Fruit fly (Drosophila melanogaster) whole organism, embryonic: ENCODE data around the gene Vti1b.

Experiments
- C15 ChIP-seq: fragments of 200-800 bp; sonication (Bioruptor generic); IDR thresholded peaks from 3 replicates; pipeline ENCODE4 v1.3.6; 2022; ENCODE audit warnings: missing biosample characterization, missing genetic modification characterization
- CG10267 ChIP-seq: fragments of 200-800 bp; sonication (Bioruptor generic); optimal IDR thresholded peaks from 2 replicates; lab custom pipeline; 2018; ENCODE audit warnings: missing biosample characterization, mild to moderate bottlenecking, missing genetic modification characterization, moderate library complexity
- CG10462 ChIP-seq: fragments of 200-800 bp; sonication (Bioruptor generic); optimal IDR thresholded peaks from 2 replicates; lab custom pipeline; 2016; ENCODE audit warnings: missing biosample characterization, missing genetic modification characterization
- CG11456 ChIP-seq: fragments of 200-800 bp; sonication (Bioruptor generic); IDR thresholded peaks from 3 replicates; pipeline ENCODE4 v1.3.6; 2022; ENCODE audit warnings: missing biosample characterization, missing genetic modification characterization
- CG11504 ChIP-seq: fragments of 200-800 bp; sonication (Bioruptor generic); optimal IDR thresholded peaks from 3 replicates; lab custom pipeline; 2019; ENCODE audit warnings: missing biosample characterization, mild to moderate bottlenecking, missing genetic modification characterization, moderate library complexity
- CG11696 ChIP-seq: fragments of 200-800 bp; sonication (Bioruptor generic); IDR thresholded peaks from 2 replicates; pipeline ENCODE4 v1.3.6; 2022; ENCODE audit warnings: missing biosample characterization, missing genetic modification characterization
- CG12155 ChIP-seq: fragments of 200-800 bp; sonication (Bioruptor generic); optimal IDR thresholded peaks from 3 replicates; lab custom pipeline; 2016; ENCODE audit warnings: missing biosample characterization, missing genetic modification characterization
- CG15269 ChIP-seq: fragments of 200-800 bp; sonication (Bioruptor generic); optimal IDR thresholded peaks from 2 replicates; lab custom pipeline; 2018; ENCODE audit warnings: missing biosample characterization, mild to moderate bottlenecking, missing genetic modification characterization, moderate library complexity
- CG15514 ChIP-seq: fragments of 200-800 bp; sonication (Bioruptor generic); optimal IDR thresholded peaks from 3 replicates; lab custom pipeline; 2017; ENCODE audit warnings: missing biosample characterization, missing genetic modification characterization, mild to moderate bottlenecking, moderate library complexity, missing genetic modification reagents
- CG17829 ChIP-seq: fragments of 200-800 bp; optimal IDR thresholded peaks from 2 replicates; lab custom pipeline; 2019; ENCODE audit warnings: missing biosample characterization, mild to moderate bottlenecking, missing genetic modification characterization, moderate library complexity
- CG2199 ChIP-seq: fragments of 200-800 bp; sonication (Bioruptor generic); IDR thresholded peaks from 3 replicates; pipeline ENCODE4 v1.3.6; 2022; ENCODE audit warnings: missing biosample characterization, missing genetic modification characterization
- CG4424 ChIP-seq: fragments of 200-800 bp; sonication (Bioruptor generic); optimal IDR thresholded peaks from 3 replicates; lab custom pipeline; 2016; ENCODE audit warnings: missing biosample characterization, missing genetic modification characterization
- CG8478 ChIP-seq: fragments of >200 bp; optimal IDR thresholded peaks from 2 replicates; lab custom pipeline; 2018
- Deaf1 ChIP-seq: fragments of 200-800 bp; optimal IDR thresholded peaks from 3 replicates; lab custom pipeline; 2019; ENCODE audit warnings: missing biosample characterization, mild to moderate bottlenecking, missing genetic modification characterization, moderate library complexity
- Dfd ChIP-seq, 2 experiments: fragments of >200 bp; optimal IDR thresholded peaks; 2 replicates each; lab custom pipeline; 2017; ENCODE audit warnings: missing biosample characterization in 2 of 2, missing genetic modification characterization in 2 of 2
- E2f2 ChIP-seq: fragments of 200-800 bp; sonication (Bioruptor generic); IDR thresholded peaks from 2 replicates; pipeline ENCODE4 v1.3.6; 2022; ENCODE audit warnings: missing biosample characterization, missing genetic modification characterization
- Ets65A ChIP-seq: fragments of 200-800 bp; sonication (Bioruptor generic); peaks from one replicate; lab custom pipeline; 2016; ENCODE audit warnings: missing biosample characterization, missing genetic modification characterization
- GATAe ChIP-seq: fragments of 200-800 bp; sonication (Bioruptor generic); conservative IDR thresholded peaks from 2 replicates; pipeline ENCODE4 v1.3.6; 2022; ENCODE audit warnings: missing biosample characterization, missing genetic modification characterization
- HLHmδ ChIP-seq: fragments of 200-800 bp; sonication (Bioruptor generic); optimal IDR thresholded peaks from 2 replicates; lab custom pipeline; 2018; ENCODE audit warnings: missing biosample characterization, mild to moderate bottlenecking, missing genetic modification characterization, moderate library complexity
- Hey ChIP-seq: fragments of 200-800 bp; sonication (Bioruptor generic); optimal IDR thresholded peaks from 3 replicates; lab custom pipeline; 2018; ENCODE audit warnings: missing biosample characterization, mild to moderate bottlenecking, missing genetic modification characterization
- Hmr ChIP-seq: fragments of 200-800 bp; sonication (Bioruptor generic); optimal IDR thresholded peaks from 3 replicates; lab custom pipeline; 2017; ENCODE audit warnings: mild to moderate bottlenecking, missing biosample characterization, missing genetic modification reagents, missing genetic modification characterization
- Mrtf ChIP-seq: fragments of 200-800 bp; sonication (Bioruptor generic); IDR thresholded peaks from 3 replicates; pipeline ENCODE4 v1.3.6; 2022; ENCODE audit warnings: missing biosample characterization, missing genetic modification characterization
- NK7.1 ChIP-seq: fragments of 200-800 bp; sonication (Bioruptor generic); optimal IDR thresholded peaks from 3 replicates; lab custom pipeline; 2016; ENCODE audit warnings: missing biosample characterization, missing genetic modification characterization
- Poxn ChIP-seq: fragments of 200-800 bp; sonication (Bioruptor generic); IDR thresholded peaks from 2 replicates; pipeline ENCODE4 v1.3.6; 2022; ENCODE audit warnings: missing biosample characterization, missing genetic modification characterization
- Sox102F ChIP-seq: fragments of 200-800 bp; sonication (Bioruptor generic); optimal IDR thresholded peaks from 2 replicates; lab custom pipeline; 2018; ENCODE audit warnings: missing biosample characterization, mild to moderate bottlenecking, missing genetic modification characterization, moderate library complexity
- Sry-β ChIP-seq: fragments of 200-800 bp; sonication (Bioruptor generic); optimal IDR thresholded peaks from 2 replicates; lab custom pipeline; 2018; ENCODE audit warnings: missing biosample characterization, mild to moderate bottlenecking, missing genetic modification characterization, moderate library complexity
- YL-1 ChIP-seq: fragments of 200-800 bp; sonication (Bioruptor generic); optimal IDR thresholded peaks from 3 replicates; lab custom pipeline; 2017; ENCODE audit warnings: missing biosample characterization, mild to moderate bottlenecking, missing genetic modification characterization
- amos ChIP-seq: fragments of 200-800 bp; sonication (Bioruptor generic); IDR thresholded peaks from 2 replicates; pipeline ENCODE4 v1.3.6; 2022; ENCODE audit warnings: missing biosample characterization, missing genetic modification characterization; ENCODE audit not compliant: partially characterized antibody
- bowl ChIP-seq: fragments of 200-800 bp; sonication (Bioruptor generic); IDR thresholded peaks from 2 replicates; pipeline ENCODE4 v1.3.6; 2022; ENCODE audit warnings: missing biosample characterization, missing genetic modification characterization
- caup ChIP-seq: fragments of 200-800 bp; sonication (Bioruptor generic); optimal IDR thresholded peaks from 3 replicates; lab custom pipeline; 2017; ENCODE audit warnings: missing biosample characterization, mild to moderate bottlenecking, missing genetic modification characterization, moderate library complexity; ENCODE audit not compliant: severe bottlenecking
- chinmo ChIP-seq: fragments of 200-800 bp; sonication (Bioruptor generic); IDR thresholded peaks from 4 replicates; pipeline ENCODE4 v1.3.6; 2022; ENCODE audit warnings: missing biosample characterization, missing genetic modification characterization; ENCODE audit not compliant: partially characterized antibody
- crp ChIP-seq, 2 experiments: fragments of 200-800 bp; sonication (Bioruptor generic); optimal IDR thresholded peaks; 2 replicates in 1 of 2; 3 replicates in 1 of 2; lab custom pipeline; 2017; ENCODE audit warnings: missing biosample characterization in 2 of 2, missing genetic modification characterization in 2 of 2, mild to moderate bottlenecking in 1 of 2, moderate library complexity in 1 of 2
- cwo ChIP-seq: fragments of 200-800 bp; sonication (Bioruptor generic); optimal IDR thresholded peaks from 3 replicates; lab custom pipeline; 2017; ENCODE audit warnings: missing biosample characterization, missing genetic modification characterization, mild to moderate bottlenecking, moderate library complexity, missing genetic modification reagents
- exex ChIP-seq: fragments of 200-800 bp; sonication (Bioruptor generic); optimal IDR thresholded peaks from 4 replicates; lab custom pipeline; 2018; ENCODE audit warnings: missing biosample characterization, mild to moderate bottlenecking, missing genetic modification characterization, moderate library complexity
- gfzf ChIP-seq: fragments of 200-800 bp; sonication (Bioruptor generic); optimal IDR thresholded peaks from 2 replicates; lab custom pipeline; 2016; ENCODE audit warnings: missing biosample characterization, mild to moderate bottlenecking, missing genetic modification characterization, moderate library complexity
- gro ChIP-seq: fragments of 200-800 bp; sonication (Bioruptor generic); optimal IDR thresholded peaks from 2 replicates; lab custom pipeline; 2016; ENCODE audit warnings: missing biosample characterization, missing genetic modification characterization
- insv ChIP-seq, 2 experiments: fragments of 200-800 bp; sonication (Bioruptor generic); optimal IDR thresholded peaks; 3 replicates each; lab custom pipeline; 2016 to 2018; ENCODE audit warnings: missing biosample characterization in 2 of 2, missing genetic modification characterization in 2 of 2
- lab ChIP-seq: fragments of 200-800 bp; sonication (Bioruptor generic); optimal IDR thresholded peaks from 3 replicates; lab custom pipeline; 2017; ENCODE audit warnings: missing biosample characterization, missing genetic modification characterization, mild to moderate bottlenecking, moderate library complexity, missing genetic modification reagents
- otp ChIP-seq: fragments of 200-800 bp; sonication (Bioruptor generic); IDR thresholded peaks from 3 replicates; pipeline ENCODE4, ENCODE4 v1.3.6; 2022; ENCODE audit warnings: missing biosample characterization, missing genetic modification characterization
- sens-2 ChIP-seq: fragments of 200-800 bp; sonication (Bioruptor generic); IDR thresholded peaks from 2 replicates; pipeline ENCODE4 v1.3.6; 2022; ENCODE audit warnings: missing biosample characterization, missing genetic modification characterization
- sna ChIP-seq: fragments of 200-800 bp; sonication (Bioruptor generic); IDR thresholded peaks from 2 replicates; pipeline ENCODE4 v1.3.6; 2022; ENCODE audit warnings: missing biosample characterization, missing genetic modification characterization; ENCODE audit not compliant: partially characterized antibody
- sug ChIP-seq: fragments of 200-800 bp; optimal IDR thresholded peaks from 2 replicates; lab custom pipeline; 2019; ENCODE audit warnings: missing biosample characterization, mild to moderate bottlenecking, missing genetic modification characterization, moderate library complexity
- vvl ChIP-seq: fragments of 200-800 bp; sonication (Bioruptor generic); IDR thresholded peaks from 2 replicates; pipeline ENCODE4 v1.3.6; 2022; ENCODE audit warnings: missing biosample characterization, missing genetic modification characterization

The Vti1b gene

DNA sequence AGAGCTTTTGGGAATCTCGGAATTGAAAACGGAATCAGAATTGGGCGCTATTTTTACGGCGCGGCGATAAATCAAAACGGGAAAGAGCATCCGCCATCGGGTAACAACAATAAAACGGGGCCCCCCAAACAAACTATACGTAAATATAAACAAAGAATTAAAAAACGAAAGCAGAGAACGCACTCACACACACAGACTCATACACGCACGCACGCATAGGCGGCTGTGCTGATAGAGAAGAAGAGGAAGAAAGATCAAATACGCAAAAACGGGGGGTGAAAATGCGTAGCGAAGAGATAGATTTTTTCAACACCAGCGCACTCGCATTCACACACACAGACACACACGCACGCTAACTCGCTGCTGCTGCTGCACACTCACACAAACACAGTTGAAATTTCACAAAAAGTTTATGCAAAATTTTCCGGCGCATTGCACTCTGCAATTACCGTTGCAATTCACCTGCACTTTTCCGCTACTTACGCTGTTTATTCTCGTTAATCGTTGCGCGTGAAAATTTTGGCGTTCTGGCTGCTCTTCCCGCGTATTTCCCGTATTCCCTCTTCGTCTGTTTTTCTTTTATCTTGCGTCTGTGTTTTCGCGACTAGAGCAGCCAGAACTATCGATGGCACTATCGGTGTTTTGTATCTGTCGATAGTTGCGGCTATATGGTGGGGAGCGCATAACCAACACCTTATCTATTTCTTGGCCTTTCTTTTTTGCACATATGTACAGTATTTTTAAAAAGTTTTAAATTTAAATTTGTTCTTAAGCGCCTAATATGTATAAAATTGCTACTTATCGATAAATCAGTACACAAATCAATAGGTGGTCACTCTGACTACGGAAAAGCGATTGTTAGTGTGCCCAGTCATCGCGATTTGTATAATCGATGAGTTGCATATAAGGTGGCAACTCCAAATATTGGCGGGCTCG lies 15.8 kb downstream of the Vti1b start, which contains the start of gene CG31122 (continued):
- TF ChIP-seq sens-2 (GFP tag; lab: Robert Waterston, UW), result 0 out of 2 replicates have a peak, but pooled peaks have one; percentile 12

DNA sequence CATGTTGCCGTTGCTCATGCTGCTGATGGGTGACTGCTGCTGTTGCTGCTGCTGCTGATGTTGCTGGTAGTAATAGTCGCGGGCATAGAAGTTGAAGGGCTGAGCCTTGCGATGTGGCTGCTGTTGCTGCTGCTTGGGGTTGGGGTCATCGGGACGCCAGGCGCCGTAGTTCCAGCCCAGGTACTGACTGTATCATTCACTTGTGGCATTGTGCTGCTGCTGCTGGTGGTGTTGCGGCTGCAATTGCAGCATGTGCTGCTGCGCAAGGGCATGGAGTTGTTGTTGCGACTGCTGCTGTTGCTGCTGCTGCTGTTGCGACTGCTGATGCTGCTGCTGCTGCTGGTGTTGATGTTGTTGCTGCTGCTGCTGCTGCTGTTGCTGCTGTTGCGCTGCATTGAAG lies 25.7 kb downstream of the Vti1b start:
- TF ChIP-seq lab (GFP tag; lab: Kevin White, UChicago) (no peak), CG12155 (GFP tag; lab: Kevin White, UChicago) (no peak), E2f2 (no peak), NK7.1 (GFP tag; lab: Kevin White, UChicago) (no peak), Mrtf (GFP tag; lab: Robert Waterston, UW) (no peak), chinmo (GFP tag; lab: Robert Waterston, UW) (no peak), CG10267 (tag; lab: Kevin White, UChicago) (no peak), bowl (no peak), CG4424 (GFP tag; lab: Kevin White, UChicago) (no peak), Ets65A (GFP tag; lab: Kevin White, UChicago) (peak; percentile 16), CG11504 (peak; percentile 71), Sry-β (no peak), CG15514 (GFP tag; lab: Kevin White, UChicago) (no peak), CG17829 (tag; lab: Kevin White, UChicago) (no peak), Dfd (GFP tag; optimal IDR thresholded peaks at IDR 0.05; lab: Kevin White, UChicago) (peak in 1 of 2 experiments; percentile 24), CG15269 (tag; lab: Kevin White, UChicago) (no peak), C15 (GFP tag; lab: Robert Waterston, UW) (no peak), CG8478 (peak; percentile 70), CG11696 (no peak), YL-1 (GFP tag; lab: Kevin White, UChicago) (no peak), sna (GFP tag; lab: Robert Waterston, UW) (no peak), insv (GFP tag; optimal IDR thresholded peaks at IDR 0.05; lab: Kevin White, UChicago) (no peak), Deaf1 (no peak), CG10462 (GFP tag; lab: Kevin White, UChicago) (no peak)

DNA sequence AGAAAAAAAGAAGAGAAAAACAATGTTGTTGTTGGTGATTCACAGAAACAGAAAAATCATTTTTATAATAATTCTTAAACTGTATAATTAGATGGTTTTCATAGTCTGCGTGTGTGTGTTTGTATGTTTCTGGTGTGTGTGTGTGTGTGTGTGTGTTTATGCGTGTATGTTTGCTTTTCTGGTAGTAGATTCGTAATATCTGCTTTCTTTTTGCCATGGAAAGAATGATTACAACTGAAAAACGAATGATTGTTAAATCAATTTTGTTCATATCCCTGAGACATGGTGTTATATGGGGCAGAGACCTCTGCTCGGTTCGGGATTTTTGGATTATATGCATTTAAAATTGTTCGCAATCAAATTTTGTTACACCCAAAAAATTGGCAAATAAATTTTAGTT lies 26.6 kb downstream of the Vti1b start:
- TF ChIP-seq crp (GFP tag; optimal IDR thresholded peaks at IDR 0.05; lab: Kevin White, UChicago), result no peak
- no peak for TF ChIP-seq otp
- no peak for TF ChIP-seq amos (GFP tag; lab: Robert Waterston, UW)
- TF ChIP-seq vvl, result no peak

DNA sequence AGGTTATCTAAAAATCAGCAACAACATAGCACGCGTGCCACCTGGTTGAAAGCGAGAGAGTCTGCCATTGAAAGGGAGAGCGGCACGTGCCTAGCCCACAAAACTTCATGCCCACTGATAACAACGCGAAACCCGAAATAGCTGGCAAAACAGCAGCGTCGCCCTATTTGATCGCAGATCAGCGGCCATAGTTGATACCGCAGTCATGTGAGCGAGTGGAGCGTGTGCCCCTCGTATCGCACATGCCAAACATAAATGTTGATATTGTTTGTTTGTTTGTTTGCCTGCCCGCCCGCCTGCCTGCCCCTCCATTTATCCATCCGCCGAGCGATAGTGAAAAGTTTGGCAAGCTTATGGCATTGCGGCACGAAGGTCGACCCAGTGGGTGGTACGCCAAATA lies 36.1 kb downstream of the Vti1b start:
- TF ChIP-seq gfzf, result no peak
- 0 out of 3 replicates have a peak, but pooled peaks have one; percentile 24 for TF ChIP-seq CG11456 (GFP tag; lab: Robert Waterston, UW)
- peak; percentile 18 for TF ChIP-seq exex
- TF ChIP-seq Poxn (GFP tag; lab: Robert Waterston, UW), result no peak
- peak; percentile 8 for TF ChIP-seq CG15514 (GFP tag; lab: Kevin White, UChicago)
- TF ChIP-seq gro (GFP tag; lab: Kevin White, UChicago), result peak; percentile 27
- TF ChIP-seq CG2199, result no peak
- TF ChIP-seq sug, result no peak
- peak; percentile 49 for TF ChIP-seq lab (GFP tag; lab: Kevin White, UChicago)
- TF ChIP-seq caup (GFP tag; lab: Kevin White, UChicago), result peak; percentile 28
- 0 out of 2 replicates have a peak, but pooled peaks have one; percentile 15 for TF ChIP-seq GATAe
- no peak for TF ChIP-seq Sox102F (GFP tag; lab: Kevin White, UChicago)
- peak; percentile 13 for TF ChIP-seq Hmr (GFP tag; lab: Kevin White, UChicago)
- peak; percentile 81 for TF ChIP-seq Hey
- TF ChIP-seq HLHmδ (GFP tag; lab: Kevin White, UChicago), result no peak
- TF ChIP-seq cwo, result peak; percentile 97
